Worm (Caenorhabditis elegans): ENCODE results near the gene nstp-9.

- TF ChIP-seq T22C8.4 (GFP tag; IDR thresholded peaks at IDR 0.05) (no peak), flt-1 (GFP tag; IDR thresholded peaks at IDR 0.05) (no peak), ztf-29 (GFP tag; IDR thresholded peaks at IDR 0.05) (no peak), med-1 (GFP tag; optimal IDR thresholded peaks at IDR 0.05; ENCODE audit: insufficient read depth) (no peak), klf-2 (GFP tag; conservative IDR thresholded peaks at IDR 0.05) (no peak), tab-1 (GFP tag; IDR thresholded peaks at IDR 0.05) (no peak), ref-1 (GFP tag; conservative IDR thresholded peaks at IDR 0.05) (no peak), cog-1 (tag; optimal IDR thresholded peaks at IDR 0.05) (no peak)
Observed at ce11 chrX:10901766-10902165, 17.7 kb downstream of the nstp-9 start.

All from whole organism, midembryonic.